Worm (Caenorhabditis elegans) whole organism, L4 larva: Measurements from ENCODE around the gene mvb-12.

Experiments
- F26F4.8 ChIP-seq: fragments of 200-800 bp; sonication (Bioruptor generic); conservative IDR thresholded peaks from 2 replicates; pipeline ENCODE4 v1.3.6; 2022; ENCODE audit warnings: missing genetic modification characterization, missing compliant biosample characterization
- F37D6.2 ChIP-seq: sonication (generic microtip); optimal IDR thresholded peaks from 2 replicates; lab custom pipeline; 2016; ENCODE audit warnings: mild to moderate bottlenecking, missing genetic modification characterization, missing compliant biosample characterization
- F49E8.2 ChIP-seq: sonication (generic microtip); optimal IDR thresholded peaks from 2 replicates; lab custom pipeline; 2016; ENCODE audit warnings: missing compliant biosample characterization, mild to moderate bottlenecking, missing genetic modification characterization, borderline replicate concordance
- T26A8.4 ChIP-seq: fragments of 200-800 bp; sonication (Bioruptor generic); IDR thresholded peaks from 2 replicates; pipeline ENCODE4 v1.3.6; 2022; ENCODE audit warnings: missing genetic modification characterization, missing compliant biosample characterization
- Y105C5A.15 ChIP-seq: fragments of 200-800 bp; sonication (Bioruptor generic); IDR thresholded peaks from 2 replicates; pipeline ENCODE4 v1.3.6; 2022; ENCODE audit warnings: missing genetic modification characterization, missing compliant biosample characterization
- Y48G9A.11 ChIP-seq: fragments of 200-800 bp; sonication (Bioruptor generic); IDR thresholded peaks from 2 replicates; pipeline ENCODE4 v1.3.6; 2022; ENCODE audit warnings: missing genetic modification reagents, missing genetic modification characterization, missing compliant biosample characterization
- Y75B8A.6 ChIP-seq: fragments of 200-800 bp; sonication (Bioruptor generic); IDR thresholded peaks from 2 replicates; pipeline ENCODE4 v1.3.6; 2022; ENCODE audit warnings: missing genetic modification reagents, missing genetic modification characterization, missing compliant biosample characterization
- ZK337.2 ChIP-seq: fragments of 200-800 bp; sonication (Bioruptor generic); IDR thresholded peaks from 2 replicates; pipeline ENCODE4 v1.3.6; 2022; ENCODE audit warnings: missing genetic modification reagents, missing genetic modification characterization, missing compliant biosample characterization
- aha-1 ChIP-seq: fragments of 150-350 bp; peaks from one replicate; lab custom pipeline; 2014; ENCODE audit warnings: missing biosample characterization, missing genetic modification characterization
- arid-1 ChIP-seq: fragments of 200-800 bp; sonication (Bioruptor generic); conservative IDR thresholded peaks from 2 replicates; pipeline ENCODE4 v1.3.6; 2022; ENCODE audit warnings: missing genetic modification reagents, missing genetic modification characterization, missing compliant biosample characterization
- ceh-28 ChIP-seq: fragments of 150-350 bp; optimal IDR thresholded peaks from 2 replicates; lab custom pipeline; 2014; ENCODE audit warnings: missing biosample characterization, missing genetic modification reagents, missing genetic modification characterization
- ceh-32 ChIP-seq: sonication (generic microtip); optimal IDR thresholded peaks from 2 replicates; lab custom pipeline; 2016; ENCODE audit warnings: mild to moderate bottlenecking, missing genetic modification characterization, missing compliant biosample characterization; ENCODE audit not compliant: poor library complexity
- ces-1 ChIP-seq: fragments of 150-350 bp; sonication (generic microtip); optimal IDR thresholded peaks from 4 replicates; lab custom pipeline; 2014; ENCODE audit warnings: missing biosample characterization, missing genetic modification reagents, missing genetic modification characterization
- ctbp-1 ChIP-seq: fragments of 200-800 bp; sonication (Bioruptor generic); IDR thresholded peaks from 2 replicates; pipeline ENCODE4 v1.3.6; 2022; ENCODE audit warnings: missing genetic modification reagents, missing genetic modification characterization, missing compliant biosample characterization
- daf-16 ChIP-seq, 3 experiments: sonication (generic microtip); optimal IDR thresholded peaks; 2 replicates each; lab custom pipeline; 2016 to 2017; ENCODE audit warnings: missing genetic modification characterization in 3 of 3, missing genetic modification reagents in 3 of 3, mild to moderate bottlenecking in 2 of 3, missing compliant biosample characterization in 2 of 3, missing biosample characterization in 1 of 3, moderate library complexity in 1 of 3
- dmd-6 ChIP-seq: fragments of 200-800 bp; sonication (Bioruptor generic); IDR thresholded peaks from 2 replicates; pipeline ENCODE4 v1.3.6; 2022; ENCODE audit warnings: missing genetic modification reagents, missing genetic modification characterization, missing compliant biosample characterization
- dmd-8 ChIP-seq: fragments of 200-800 bp; sonication (Bioruptor generic); IDR thresholded peaks from 2 replicates; pipeline ENCODE4 v1.3.6; 2022; ENCODE audit warnings: missing genetic modification characterization, missing compliant biosample characterization
- dpl-1 ChIP-seq: fragments of 150-350 bp; optimal IDR thresholded peaks from 2 replicates; lab custom pipeline; 2014; ENCODE audit warnings: missing biosample characterization, missing genetic modification reagents, missing genetic modification characterization
- dve-1 ChIP-seq: sonication (generic microtip); optimal IDR thresholded peaks from 2 replicates; lab custom pipeline; 2017; ENCODE audit warnings: antibody characterized with exemption, mild to moderate bottlenecking, missing genetic modification characterization, missing compliant biosample characterization; ENCODE audit not compliant: insufficient read depth
- hif-1 ChIP-seq, 2 experiments: sonication (generic microtip); optimal IDR thresholded peaks; 2 replicates each; lab custom pipeline; 2016 to 2017; ENCODE audit warnings: missing compliant biosample characterization in 2 of 2, missing genetic modification characterization in 2 of 2, missing genetic modification reagents in 2 of 2, missing genotype in 2 of 2, mild to moderate bottlenecking in 1 of 2
- hlh-11 ChIP-seq: fragments of 200-800 bp; sonication (Bioruptor generic); optimal IDR thresholded peaks from 2 replicates; lab custom pipeline; 2018; ENCODE audit warnings: mild to moderate bottlenecking, missing genetic modification characterization, missing compliant biosample characterization
- hlh-30 ChIP-seq: sonication (generic microtip); optimal IDR thresholded peaks from 2 replicates; lab custom pipeline; 2017; ENCODE audit warnings: antibody characterized with exemption, mild to moderate bottlenecking, missing genetic modification characterization, missing compliant biosample characterization; ENCODE audit not compliant: insufficient read depth
- hmg-1.1 ChIP-seq: fragments of 200-800 bp; sonication (Bioruptor generic); IDR thresholded peaks from 2 replicates; pipeline ENCODE4 v1.3.6; 2022; ENCODE audit warnings: missing genetic modification reagents, missing genetic modification characterization, missing compliant biosample characterization
- jun-1 ChIP-seq: fragments of 150-350 bp; optimal IDR thresholded peaks from 2 replicates; lab custom pipeline; 2014; ENCODE audit warnings: missing biosample characterization, missing genetic modification reagents, missing genetic modification characterization
- lin-15B ChIP-seq: fragments of 150-350 bp; sonication (generic microtip); optimal IDR thresholded peaks from 3 replicates; lab custom pipeline; 2014; ENCODE audit warnings: missing biosample characterization, missing genetic modification characterization
- lin-38 ChIP-seq: fragments of 200-800 bp; sonication (Bioruptor generic); IDR thresholded peaks from 2 replicates; pipeline ENCODE4 v1.3.6; 2022; ENCODE audit warnings: missing genetic modification reagents, missing genetic modification characterization, missing compliant biosample characterization
- lir-3 ChIP-seq: sonication (generic microtip); optimal IDR thresholded peaks from 2 replicates; lab custom pipeline; 2016; ENCODE audit warnings: mild to moderate bottlenecking, missing genetic modification characterization, missing compliant biosample characterization
- lsy-2 ChIP-seq, 2 experiments: fragments of 150-350 bp in 1 of 2; sonication (generic microtip) in 1 of 2; optimal IDR thresholded peaks; 2 replicates each; lab custom pipeline; 2014 to 2017; ENCODE audit warnings: missing biosample characterization in 2 of 2, missing genetic modification characterization in 2 of 2
- mdl-1 ChIP-seq, 2 experiments: fragments of 150-350 bp in 1 of 2; sonication (generic microtip) in 1 of 2; optimal IDR thresholded peaks; 2 replicates each; lab custom pipeline; 2014 to 2017; ENCODE audit warnings: missing biosample characterization in 2 of 2, missing genetic modification characterization in 2 of 2
- mdt-29 ChIP-seq: fragments of 200-800 bp; sonication (Bioruptor generic); IDR thresholded peaks from 2 replicates; pipeline ENCODE4 v1.3.6; 2022; ENCODE audit warnings: missing genetic modification reagents, missing genetic modification characterization, missing compliant biosample characterization
- mep-1 ChIP-seq: fragments of 150-350 bp; sonication (generic microtip); optimal IDR thresholded peaks from 3 replicates; lab custom pipeline; 2014; ENCODE audit warnings: missing biosample characterization, missing genetic modification characterization
- mes-2 ChIP-seq: sonication (generic microtip); optimal IDR thresholded peaks from 2 replicates; lab custom pipeline; 2016; ENCODE audit warnings: missing genotype, mild to moderate bottlenecking, missing genetic modification characterization, missing compliant biosample characterization; ENCODE audit not compliant: poor library complexity, severe bottlenecking
- nhr-11 ChIP-seq: fragments of 150-350 bp; optimal IDR thresholded peaks from 2 replicates; lab custom pipeline; 2014; ENCODE audit warnings: missing biosample characterization, missing genetic modification characterization
- nhr-111 ChIP-seq: fragments of 200-800 bp; sonication (Bioruptor generic); optimal IDR thresholded peaks from 2 replicates; lab custom pipeline; 2018; ENCODE audit warnings: mild to moderate bottlenecking, missing genetic modification characterization, missing compliant biosample characterization
- nhr-237 ChIP-seq: sonication (generic microtip); optimal IDR thresholded peaks from 2 replicates; lab custom pipeline; 2017; ENCODE audit warnings: missing biosample characterization, missing genetic modification characterization
- nhr-28 ChIP-seq: fragments of 150-350 bp; optimal IDR thresholded peaks from 2 replicates; lab custom pipeline; 2014; ENCODE audit warnings: missing biosample characterization, missing genetic modification characterization
- nhr-41 ChIP-seq: fragments of 200-800 bp; sonication (Bioruptor generic); IDR thresholded peaks from 2 replicates; pipeline ENCODE4 v1.3.6; 2022; ENCODE audit warnings: missing genetic modification reagents, missing genetic modification characterization, missing compliant biosample characterization
- nhr-48 ChIP-seq: sonication (generic microtip); optimal IDR thresholded peaks from 2 replicates; lab custom pipeline; 2016; ENCODE audit warnings: mild to moderate bottlenecking, missing genetic modification characterization, missing compliant biosample characterization
- php-3 ChIP-seq: fragments of 200-800 bp; sonication (Bioruptor generic); IDR thresholded peaks from 2 replicates; pipeline ENCODE4 v1.3.6; 2022; ENCODE audit warnings: missing genetic modification reagents, missing genetic modification characterization, missing compliant biosample characterization
- rbr-2 ChIP-seq: sonication (generic microtip); optimal IDR thresholded peaks from 2 replicates; lab custom pipeline; 2016; ENCODE audit warnings: missing genotype, missing genetic modification characterization, missing compliant biosample characterization
- snpc-1.2 ChIP-seq: fragments of 200-800 bp; sonication (Bioruptor generic); IDR thresholded peaks from 2 replicates; pipeline ENCODE4 v1.3.6; 2022; ENCODE audit warnings: missing genetic modification reagents, missing genetic modification characterization, missing compliant biosample characterization
- unc-130 ChIP-seq: sonication (generic microtip); optimal IDR thresholded peaks from 2 replicates; lab custom pipeline; 2016; ENCODE audit warnings: missing genetic modification reagents, missing genetic modification characterization, missing compliant biosample characterization
- unc-62 ChIP-seq, 3 experiments: fragments of 150-350 bp in 1 of 3; sonication (generic microtip); optimal IDR thresholded peaks in 2 of 3; peaks in 1 of 3; 1 replicate in 1 of 3; 2 replicates in 2 of 3; lab custom pipeline; 2014 to 2017; ENCODE audit warnings: missing biosample characterization in 3 of 3, missing genetic modification characterization in 3 of 3, missing genetic modification reagents in 3 of 3, missing genotype in 1 of 3

mvb-12 gene

DNA sequence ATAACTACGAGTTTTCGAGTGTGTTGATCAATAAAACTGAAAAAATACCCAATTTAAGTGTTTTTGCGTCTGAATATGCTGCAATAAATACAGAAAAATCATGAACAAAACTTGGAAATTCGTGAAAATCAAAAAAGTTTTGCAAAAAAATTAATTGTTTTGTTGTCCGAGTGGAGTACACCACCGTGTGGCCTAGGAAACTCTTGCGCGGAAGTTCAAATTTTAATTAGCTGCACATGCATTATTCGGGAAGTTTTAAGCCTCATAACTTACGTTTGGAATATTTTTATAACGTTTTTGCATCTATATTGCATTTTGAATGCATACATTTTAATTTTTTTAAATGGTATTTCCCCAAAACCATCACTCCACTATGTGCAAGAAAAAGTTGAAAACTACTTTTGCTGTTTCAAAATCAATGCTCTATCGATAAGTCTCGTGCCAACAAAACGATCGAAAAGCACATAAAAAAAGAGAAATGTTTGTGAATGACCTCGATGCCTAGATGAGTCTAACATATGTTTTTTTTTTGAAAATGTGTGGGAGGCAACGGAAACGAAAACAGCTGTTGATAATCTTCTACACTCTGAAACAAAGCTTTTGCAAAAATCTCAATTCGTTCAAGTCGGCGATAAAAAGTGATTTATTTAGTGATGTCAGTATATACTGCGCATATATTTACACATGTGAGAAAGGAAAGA is 13.8 kb upstream of the mvb-12 start:
- peak in 1 of 2 experiments; percentile 22 for TF ChIP-seq hif-1 (tag; optimal IDR thresholded peaks at IDR 0.05; lab: Kevin White, UChicago)
- TF ChIP-seq ceh-32 (tag; lab: Kevin White, UChicago), result no peak
- no peak for TF ChIP-seq daf-16 (GFP tag; optimal IDR thresholded peaks at IDR 0.05; lab: Kevin White, UChicago)
- peak; percentile 24 for TF ChIP-seq daf-16 (tag; optimal IDR thresholded peaks at IDR 0.05; lab: Kevin White, UChicago)
- peak; percentile 60 for TF ChIP-seq aha-1 (tag; lab: Kevin White, UChicago)
- no peak for TF ChIP-seq mdl-1 (tag; optimal IDR thresholded peaks at IDR 0.05; lab: Kevin White, UChicago)
- TF ChIP-seq arid-1 (GFP tag; lab: Robert Waterston, UW), result no peak
- 0 out of 2 replicates have a peak, but pooled peaks have one; percentile 25 for TF ChIP-seq snpc-1.2 (GFP tag; lab: Robert Waterston, UW)
- peak; percentile 62 for TF ChIP-seq unc-130 (GFP tag; lab: Kevin White, UChicago)
- TF ChIP-seq lir-3 (tag; lab: Kevin White, UChicago), result no peak
- TF ChIP-seq jun-1 (tag; lab: Kevin White, UChicago), result no peak
- TF ChIP-seq dmd-6 (GFP tag; lab: Robert Waterston, UW), result peak; percentile 38; the same call in 1 of the 2 replicates
- peak; percentile 29 for TF ChIP-seq hlh-11 (tag; lab: Kevin White, UChicago)
- peak; percentile 49; the same call in 1 of the 2 replicates for TF ChIP-seq ZK337.2 (GFP tag; lab: Robert Waterston, UW)
- peak in 1 of 2 experiments; percentile 45 for TF ChIP-seq lsy-2 (tag; optimal IDR thresholded peaks at IDR 0.05; lab: Kevin White, UChicago)
- peak; percentile 40 for TF ChIP-seq lin-38 (GFP tag; lab: Robert Waterston, UW)
- TF ChIP-seq dve-1 (tag; lab: Kevin White, UChicago), result peak; percentile 41
- TF ChIP-seq mes-2 (tag; lab: Kevin White, UChicago), result peak; percentile 92
- TF ChIP-seq Y105C5A.15, result no peak
- no peak for TF ChIP-seq dmd-8
- peak; percentile 83 for TF ChIP-seq dpl-1 (GFP tag; lab: Kevin White, UChicago)
- TF ChIP-seq nhr-28 (tag; lab: Kevin White, UChicago), result peak; percentile 32
- peak; percentile 50; the same call in 1 of the 2 replicates for TF ChIP-seq Y48G9A.11 (GFP tag; lab: Robert Waterston, UW)
- TF ChIP-seq lin-15B (tag; lab: Kevin White, UChicago), result no peak

DNA sequence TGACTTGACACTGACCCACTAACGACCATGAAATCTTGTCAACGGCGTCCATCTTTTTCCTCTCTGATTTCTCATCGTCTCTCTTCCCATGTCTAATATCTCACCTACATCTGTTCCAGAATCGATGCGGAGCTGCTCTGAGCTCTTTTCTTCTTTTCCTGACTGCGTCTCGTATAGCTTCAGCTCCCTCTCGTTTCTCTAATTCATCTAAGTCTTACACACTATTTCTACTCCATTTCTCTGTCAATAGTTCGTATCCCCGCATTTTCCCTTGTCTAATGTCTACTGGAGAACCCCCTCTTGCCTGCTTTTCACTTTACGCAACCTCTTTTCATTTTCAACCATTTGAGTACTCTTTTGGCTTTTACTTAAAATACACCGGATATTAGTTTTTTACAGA is 12.5 kb upstream of the mvb-12 start, which contains the start of gene ric-3:
Gene ric-3 (plus strand): TSS at position 400 of the 400 bp plus-strand sequence.
- TF ChIP-seq Y75B8A.6 (GFP tag; lab: Robert Waterston, UW), result no peak
- TF ChIP-seq lin-15B (tag; lab: Kevin White, UChicago), result no peak
- peak; percentile 29 for TF ChIP-seq F37D6.2 (tag; lab: Kevin White, UChicago)
- peak; percentile 69 for TF ChIP-seq hmg-1.1 (GFP tag; lab: Robert Waterston, UW)
- peak; percentile 58 for TF ChIP-seq ceh-28 (tag; lab: Kevin White, UChicago)
- TF ChIP-seq T26A8.4 (GFP tag; lab: Robert Waterston, UW), result no peak
- TF ChIP-seq nhr-111 (GFP tag; lab: Kevin White, UChicago), result no peak
- TF ChIP-seq mdt-29, result no peak
- TF ChIP-seq daf-16 (GFP tag; optimal IDR thresholded peaks at IDR 0.05; lab: Kevin White, UChicago), result peak in 1 of 2 experiments; percentile 28
- TF ChIP-seq daf-16 (tag; optimal IDR thresholded peaks at IDR 0.05; lab: Kevin White, UChicago), result no peak
- peak in 1 of 2 experiments; percentile 45 for TF ChIP-seq mdl-1 (tag; optimal IDR thresholded peaks at IDR 0.05; lab: Kevin White, UChicago)
- TF ChIP-seq unc-62 (GFP tag; optimal IDR thresholded peaks at IDR 0.05 in 1 of 2; lab: Kevin White, UChicago), result peak in 1 of 2 experiments; percentile 98
- TF ChIP-seq unc-62 (tag; optimal IDR thresholded peaks at IDR 0.05; lab: Kevin White, UChicago), result no peak
- TF ChIP-seq hlh-30 (tag; lab: Kevin White, UChicago), result peak; percentile 34
- peak; percentile 45 for TF ChIP-seq mes-2 (tag; lab: Kevin White, UChicago)
- TF ChIP-seq nhr-41 (GFP tag; lab: Robert Waterston, UW), result no peak
- peak; percentile 12 for TF ChIP-seq dpl-1 (GFP tag; lab: Kevin White, UChicago)
- TF ChIP-seq nhr-11 (tag; lab: Kevin White, UChicago), result peak; percentile 73
- TF ChIP-seq php-3 (GFP tag; lab: Robert Waterston, UW), result no peak
- TF ChIP-seq F49E8.2 (tag; lab: Kevin White, UChicago), result no peak
- peak in 1 of 2 experiments; percentile 70 for TF ChIP-seq lsy-2 (tag; optimal IDR thresholded peaks at IDR 0.05; lab: Kevin White, UChicago)
- TF ChIP-seq arid-1 (GFP tag; lab: Robert Waterston, UW), result no peak
- TF ChIP-seq nhr-48 (tag; lab: Kevin White, UChicago), result peak; percentile 22
- TF ChIP-seq dve-1 (tag; lab: Kevin White, UChicago), result no peak
- TF ChIP-seq F26F4.8 (GFP tag; lab: Robert Waterston, UW), result no peak
- no peak for TF ChIP-seq hif-1 (tag; optimal IDR thresholded peaks at IDR 0.05; lab: Kevin White, UChicago)
- no peak for TF ChIP-seq nhr-237 (tag; lab: Kevin White, UChicago)
- no peak for TF ChIP-seq nhr-28 (tag; lab: Kevin White, UChicago)
- TF ChIP-seq aha-1 (tag; lab: Kevin White, UChicago), result peak; percentile 64
- peak; percentile 24 for TF ChIP-seq ces-1 (GFP tag; lab: Kevin White, UChicago)
- peak; percentile 38 for TF ChIP-seq mep-1 (tag; lab: Kevin White, UChicago)
- peak; percentile 71 for TF ChIP-seq rbr-2
- TF ChIP-seq hlh-11 (tag; lab: Kevin White, UChicago), result peak; percentile 61
- 0 out of 2 replicates have a peak, but pooled peaks have one; percentile 19 for TF ChIP-seq ctbp-1
